Fruit fly (Drosophila melanogaster): ENCODE measurements around the gene CG13308.

dm6 chr3L:8787701-8788100, 20.6 kb upstream of the CG13308 start:
- TF ChIP-seq CG4496 (GFP tag; IDR thresholded peaks at IDR 0.05) = no peak
- no peak for TF ChIP-seq fd96Ca (GFP tag; IDR thresholded peaks at IDR 0.05)

Data from whole organism, pupa.